Fruit fly (Drosophila melanogaster) Kc167 (cell line): ENCODE data around the gene mon2.

Source experiments
- Myc ChIP-seq: fragments of >200 bp; optimal IDR thresholded peaks from 2 replicates; lab custom pipeline; 2017; ENCODE audit warnings: missing external identifiers
- Sin3A ChIP-seq: fragments of >200 bp; optimal IDR thresholded peaks from 2 replicates; lab custom pipeline; 2018; ENCODE audit warnings: missing external identifiers
- h ChIP-seq: fragments of >200 bp; optimal IDR thresholded peaks from 3 replicates; lab custom pipeline; 2018; ENCODE audit warnings: missing external identifiers
- insv ChIP-seq: fragments of >200 bp; optimal IDR thresholded peaks from 3 replicates; lab custom pipeline; 2018; ENCODE audit warnings: missing external identifiers
- psq ChIP-seq: fragments of >200 bp; optimal IDR thresholded peaks from 2 replicates; lab custom pipeline; 2017; ENCODE audit warnings: missing external identifiers
- ttk ChIP-seq: sonication (Bioruptor generic); optimal IDR thresholded peaks from 2 replicates; lab custom pipeline; 2017; ENCODE audit warnings: missing external identifiers

mon2 gene

dm6 chr2L:8083427-8084295 is 40.1 kb downstream of the mon2 start:
- TF ChIP-seq h (lab: Kevin White, UChicago) (no peak), Myc (lab: Kevin White, UChicago) (no peak), psq (lab: Kevin White, UChicago) (no peak), ttk (lab: Kevin White, UChicago) (no peak), Sin3A (lab: Kevin White, UChicago) (no peak), insv (lab: Kevin White, UChicago) (no peak)

- no peak for TF ChIP-seq psq (lab: Kevin White, UChicago)
- no peak for TF ChIP-seq insv (lab: Kevin White, UChicago)
- no peak for TF ChIP-seq h (lab: Kevin White, UChicago)
- no peak for TF ChIP-seq ttk (lab: Kevin White, UChicago)
These were observed 40.6 kb downstream of the mon2 start, which contains the start of gene Bsg for dm6 chr2L:8083413-8083426. Gene Bsg (plus strand): TSS chr2L:8083420.

- no peak for TF ChIP-seq Myc (lab: Kevin White, UChicago)
- TF ChIP-seq ttk (lab: Kevin White, UChicago): no peak
- no peak for TF ChIP-seq insv (lab: Kevin White, UChicago)
- TF ChIP-seq Sin3A (lab: Kevin White, UChicago): no peak
These were observed 41.0 kb downstream of the mon2 start, which contains the start of gene Mcr for dm6 chr2L:8082692-8083412. Gene Mcr (minus strand): TSS chr2L:8082982.

dm6 chr2L:8081640-8082485 is 41.9 kb downstream of the mon2 start:
- TF ChIP-seq Myc (lab: Kevin White, UChicago) (no peak), ttk (lab: Kevin White, UChicago) (no peak), Sin3A (lab: Kevin White, UChicago) (no peak), psq (lab: Kevin White, UChicago) (no peak), h (lab: Kevin White, UChicago) (no peak), insv (lab: Kevin White, UChicago) (no peak)

dm6 chr2L:8080645-8081044 is 43.2 kb downstream of the mon2 start:
- no peak for TF ChIP-seq psq (lab: Kevin White, UChicago)
- TF ChIP-seq ttk (lab: Kevin White, UChicago): no peak
- TF ChIP-seq Myc (lab: Kevin White, UChicago): no peak
- TF ChIP-seq insv (lab: Kevin White, UChicago): no peak
- TF ChIP-seq Sin3A (lab: Kevin White, UChicago): no peak
- TF ChIP-seq h (lab: Kevin White, UChicago): no peak

dm6 chr2L:8072692-8073091 is 51.1 kb downstream of the mon2 start, which contains the start of the genes MED20 and Trf:
Gene MED20 (minus strand): TSS chr2L:8072848.
Gene Trf (plus strand): TSS chr2L:8072895.
- TF ChIP-seq insv (lab: Kevin White, UChicago): no peak
- TF ChIP-seq Myc (lab: Kevin White, UChicago): no peak
- no peak for TF ChIP-seq ttk (lab: Kevin White, UChicago)
- no peak for TF ChIP-seq h (lab: Kevin White, UChicago)
- no peak for TF ChIP-seq Sin3A (lab: Kevin White, UChicago)
- TF ChIP-seq psq (lab: Kevin White, UChicago): no peak

- no peak for TF ChIP-seq insv (lab: Kevin White, UChicago)
- TF ChIP-seq ttk (lab: Kevin White, UChicago): no peak
- no peak for TF ChIP-seq Sin3A (lab: Kevin White, UChicago)
- TF ChIP-seq h (lab: Kevin White, UChicago): no peak
- no peak for TF ChIP-seq psq (lab: Kevin White, UChicago)
- TF ChIP-seq Myc (lab: Kevin White, UChicago): no peak
These were observed 52.5 kb downstream of the mon2 start, which contains the start of gene poe for dm6 chr2L:8071112-8071976. Gene poe (minus strand): TSS chr2L:8071624.
